Worm (Caenorhabditis elegans): Measurements from ENCODE around the gene Y51H4A.935.

Gene Y51H4A.935

DNA sequence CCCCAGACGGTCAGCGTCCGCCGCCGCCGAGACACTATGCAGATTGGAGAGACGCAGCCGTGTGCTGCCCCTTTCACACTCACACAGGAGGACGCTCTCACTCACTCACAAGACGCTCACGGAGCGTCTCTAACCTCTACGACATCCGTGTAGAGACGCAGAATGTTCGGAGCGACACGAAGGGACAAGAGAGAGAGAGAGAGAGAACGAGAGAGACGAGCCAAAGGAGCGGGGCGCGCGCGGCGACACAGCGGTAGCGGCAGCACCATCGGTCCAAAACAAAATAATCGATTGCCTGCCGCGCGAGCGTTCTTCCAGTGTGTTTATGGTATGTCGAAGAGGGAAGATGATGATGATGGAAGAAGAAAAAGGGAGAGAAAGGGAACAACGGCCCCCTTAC, 14.7 kb downstream of the Y51H4A.935 start (continued):
- peak; percentile 41 for TF ChIP-seq duxl-1 (tag; optimal IDR thresholded peaks at IDR 0.05; ENCODE audit: poor library complexity)
- TF ChIP-seq Y5F2A.4 (GFP tag; optimal IDR thresholded peaks at IDR 0.05): no peak
- no peak for TF ChIP-seq ama-1 (optimal IDR thresholded peaks at IDR 0.05)
- no peak for TF ChIP-seq jun-1 (tag; optimal IDR thresholded peaks at IDR 0.05)
- TF ChIP-seq D1046.2 (GFP tag; IDR thresholded peaks at IDR 0.05): no peak
- TF ChIP-seq lin-29 (GFP tag; IDR thresholded peaks at IDR 0.05): no peak
- no peak; the same call in 1 of the 2 replicates for TF ChIP-seq vab-7 (GFP tag; IDR thresholded peaks at IDR 0.05)
- TF ChIP-seq hif-1 (tag; optimal IDR thresholded peaks at IDR 0.05): peak; percentile 47 to 92
- peak; percentile 64 for TF ChIP-seq mxl-3 (GFP tag; optimal IDR thresholded peaks at IDR 0.05)
- TF ChIP-seq nhr-76 (tag; optimal IDR thresholded peaks at IDR 0.05): no peak
- TF ChIP-seq hlh-11 (tag; optimal IDR thresholded peaks at IDR 0.05): peak; percentile 95
- no peak for TF ChIP-seq aly-2 (tag; optimal IDR thresholded peaks at IDR 0.05)
- peak; percentile 28; the same call in 1 of the 2 replicates for TF ChIP-seq ceh-44 (GFP tag; IDR thresholded peaks at IDR 0.05)
- TF ChIP-seq F37D6.2 (tag; optimal IDR thresholded peaks at IDR 0.05): peak; percentile 75
- TF ChIP-seq ceh-62 (tag; optimal IDR thresholded peaks at IDR 0.05): no peak
- no peak for TF ChIP-seq snpc-4 (tag; optimal IDR thresholded peaks at IDR 0.05)
- TF ChIP-seq mdt-29 (GFP tag; IDR thresholded peaks at IDR 0.05): no peak
- TF ChIP-seq daf-8 (GFP tag; IDR thresholded peaks at IDR 0.05): no peak
- TF ChIP-seq ztf-7 (tag; optimal IDR thresholded peaks at IDR 0.05): peak; percentile 12
- peak; percentile 57 for TF ChIP-seq nhr-11 (tag; optimal IDR thresholded peaks at IDR 0.05)
- TF ChIP-seq php-3 (GFP tag; IDR thresholded peaks at IDR 0.05): no peak
- TF ChIP-seq nhr-28 (tag; optimal IDR thresholded peaks at IDR 0.05): peak; percentile 87
- TF ChIP-seq lim-7 (GFP tag; IDR thresholded peaks at IDR 0.05): 0 out of 2 replicates have a peak, but pooled peaks have one; percentile 32
- peak; percentile 87 for TF ChIP-seq spr-1 (tag; optimal IDR thresholded peaks at IDR 0.05)
- TF ChIP-seq ces-1 (GFP tag; optimal IDR thresholded peaks at IDR 0.05): no peak
- TF ChIP-seq mep-1 (tag; optimal IDR thresholded peaks at IDR 0.05): peak; percentile 93
- peak; percentile 71 for TF ChIP-seq nhr-77 (tag; optimal IDR thresholded peaks at IDR 0.05)
- TF ChIP-seq lin-1 (GFP tag; IDR thresholded peaks at IDR 0.05): 0 out of 2 replicates have a peak, but pooled peaks have one; percentile 20
- 0 out of 2 replicates have a peak, but pooled peaks have one; percentile 32 for TF ChIP-seq saeg-2 (GFP tag; IDR thresholded peaks at IDR 0.05)
- TF ChIP-seq daf-16 (GFP tag; optimal IDR thresholded peaks at IDR 0.05): peak; percentile 43 to 71
- peak; percentile 86 for TF ChIP-seq daf-16 (tag; optimal IDR thresholded peaks at IDR 0.05)
- no peak for TF ChIP-seq zip-2 (tag; optimal IDR thresholded peaks at IDR 0.05)
- TF ChIP-seq mdl-1 (tag; optimal IDR thresholded peaks at IDR 0.05): peak; percentile 55 to 88
- TF ChIP-seq lin-38 (GFP tag; IDR thresholded peaks at IDR 0.05): peak; percentile 61
- TF ChIP-seq unc-130 (GFP tag; optimal IDR thresholded peaks at IDR 0.05): peak; percentile 4
- TF ChIP-seq hlh-30 (tag; optimal IDR thresholded peaks at IDR 0.05; ENCODE audit: insufficient read depth): peak; percentile 94
- TF ChIP-seq nhr-48 (tag; optimal IDR thresholded peaks at IDR 0.05): peak; percentile 76
- TF ChIP-seq F49E8.2 (tag; optimal IDR thresholded peaks at IDR 0.05; ENCODE audit: borderline replicate concordance): no peak
- TF ChIP-seq egl-43 (GFP tag; IDR thresholded peaks at IDR 0.05): peak; percentile 90
- peak; percentile 87 for TF ChIP-seq ceh-28 (tag; optimal IDR thresholded peaks at IDR 0.05)
- TF ChIP-seq sdz-12 (GFP tag; optimal IDR thresholded peaks at IDR 0.05): no peak
- no peak for TF ChIP-seq zip-11 (GFP tag; IDR thresholded peaks at IDR 0.05)
- peak; percentile 63 for TF ChIP-seq arid-1 (GFP tag; conservative IDR thresholded peaks at IDR 0.05)
- peak; percentile 60 for TF ChIP-seq lin-13 (GFP tag; optimal IDR thresholded peaks at IDR 0.05)
- no peak; the same call in 1 of the 2 replicates for TF ChIP-seq mxl-2 (GFP tag; conservative IDR thresholded peaks at IDR 0.05)
- no peak for TF ChIP-seq daf-19 (GFP tag; conservative IDR thresholded peaks at IDR 0.05)
- no peak for TF ChIP-seq T20F7.1 (GFP tag; optimal IDR thresholded peaks at IDR 0.05)
- no peak for TF ChIP-seq nhr-41 (GFP tag; IDR thresholded peaks at IDR 0.05)
- no peak; a peak in 1 of 4 replicates for TF ChIP-seq madf-5 (GFP tag; IDR thresholded peaks at IDR 0.05)
- TF ChIP-seq snpc-1.2 (GFP tag; IDR thresholded peaks at IDR 0.05): 0 out of 2 replicates have a peak, but pooled peaks have one; percentile 7
- TF ChIP-seq fos-1 (tag; optimal IDR thresholded peaks at IDR 0.05): no peak
- peak; percentile 51 for TF ChIP-seq dpl-1 (GFP tag; optimal IDR thresholded peaks at IDR 0.05)

Measured in whole organism, L4 larva.